Fruit fly (Drosophila melanogaster) whole organism, pupa: ENCODE results near the gene AGO2.

Source experiments
- CG12605 ChIP-seq: fragments of 200-800 bp; sonication (Bioruptor generic); IDR thresholded peaks from 2 replicates; pipeline ENCODE4 v1.3.6; 2022; ENCODE audit warnings: missing biosample characterization, missing genetic modification characterization
- CG15710 ChIP-seq: fragments of 200-800 bp; sonication (Bioruptor generic); optimal IDR thresholded peaks from 2 replicates; lab custom pipeline; 2018; ENCODE audit warnings: missing biosample characterization, mild to moderate bottlenecking, missing genetic modification characterization, moderate library complexity
- CG17806 ChIP-seq: fragments of 200-800 bp; sonication (Bioruptor generic); optimal IDR thresholded peaks from 2 replicates; lab custom pipeline; 2018; ENCODE audit warnings: missing biosample characterization, mild to moderate bottlenecking, missing genetic modification characterization, moderate library complexity
- CG32121 ChIP-seq: fragments of 200-800 bp; sonication (Bioruptor generic); IDR thresholded peaks from 2 replicates; pipeline ENCODE4 v1.3.6; 2022; ENCODE audit warnings: missing biosample characterization, missing genetic modification characterization
- CG34367 ChIP-seq: fragments of 200-800 bp; sonication (Bioruptor generic); optimal IDR thresholded peaks from 2 replicates; lab custom pipeline; 2018; ENCODE audit warnings: missing biosample characterization, mild to moderate bottlenecking, missing genetic modification characterization
- CG4496 ChIP-seq: fragments of 200-800 bp; sonication (Bioruptor generic); IDR thresholded peaks from 3 replicates; pipeline ENCODE4 v1.3.6; 2022; ENCODE audit warnings: missing biosample characterization, missing genetic modification characterization
- CG8301 ChIP-seq: fragments of 200-800 bp; sonication (Bioruptor generic); optimal IDR thresholded peaks from 2 replicates; lab custom pipeline; 2018; ENCODE audit warnings: missing biosample characterization, mild to moderate bottlenecking, missing genetic modification characterization
- CG9948 ChIP-seq: fragments of 200-800 bp; sonication (Bioruptor generic); optimal IDR thresholded peaks from 2 replicates; lab custom pipeline; 2018; ENCODE audit warnings: missing biosample characterization, mild to moderate bottlenecking, missing genetic modification characterization, moderate library complexity
- EcR ChIP-seq: fragments of 200-800 bp; sonication (Bioruptor generic); optimal IDR thresholded peaks from 3 replicates; lab custom pipeline; 2019; ENCODE audit warnings: missing biosample characterization, missing genetic modification characterization, mild to moderate bottlenecking, moderate library complexity, missing genetic modification reagents
- Ets98B ChIP-seq: fragments of 200-800 bp; sonication (Bioruptor generic); IDR thresholded peaks from 2 replicates; pipeline ENCODE4 v1.3.6; 2022; ENCODE audit warnings: missing biosample characterization, missing genetic modification characterization
- Pif1A ChIP-seq: fragments of 200-800 bp; sonication (Bioruptor generic); optimal IDR thresholded peaks from 3 replicates; lab custom pipeline; 2016; ENCODE audit warnings: missing biosample characterization, missing genetic modification characterization
- Pif1B ChIP-seq: fragments of 200-800 bp; sonication (Bioruptor generic); optimal IDR thresholded peaks from 3 replicates; lab custom pipeline; 2016; ENCODE audit warnings: missing biosample characterization, missing genetic modification characterization

dm6 chr3L:15519920-15520319 is 34.0 kb upstream of the AGO2 start:
- TF ChIP-seq CG34367 (tag; lab: Kevin White, UChicago) (no peak), CG8301 (tag; lab: Kevin White, UChicago) (no peak), CG4496 (GFP tag; lab: Robert Waterston, UW) (no peak), Pif1B (no peak), EcR (GFP tag; lab: Kevin White, UChicago) (no peak), CG17806 (tag; lab: Kevin White, UChicago) (no peak), CG12605 (no peak), Ets98B (GFP tag; lab: Robert Waterston, UW) (no peak), CG32121 (no peak), CG15710 (tag; lab: Kevin White, UChicago) (no peak), Pif1A (no peak), CG9948 (tag; lab: Kevin White, UChicago) (no peak)
